Fruit fly (Drosophila melanogaster): ENCODE results near the gene Drp1.

- no peak for TF ChIP-seq CG8478 (optimal IDR thresholded peaks at IDR 0.05)
- TF ChIP-seq usp (GFP tag; optimal IDR thresholded peaks at IDR 0.05) = no peak
Observed at dm6 chr2L:2628760-2629159, 43.5 kb upstream of the Drp1 start.
